Worm (Caenorhabditis elegans): ENCODE data around the gene Y53F4B.51.
"Not testable (repeated sequence)": the region's sequence is repeated elsewhere in the genome, so short reads cannot be mapped to it uniquely, and the experiment has no call there.

- not testable (repeated sequence) for TF ChIP-seq unc-86, madf-2, elt-2, nhr-11, pha-4 (tag; optimal IDR thresholded peaks at IDR 0.05)
These were observed 26.1 kb downstream of the Y53F4B.51 start, which contains the start of gene Y53F4B.43 for ce11 chrII:14988171-14988570.
